Fruit fly (Drosophila melanogaster): ENCODE measurements around the gene bigmax.

DNA sequence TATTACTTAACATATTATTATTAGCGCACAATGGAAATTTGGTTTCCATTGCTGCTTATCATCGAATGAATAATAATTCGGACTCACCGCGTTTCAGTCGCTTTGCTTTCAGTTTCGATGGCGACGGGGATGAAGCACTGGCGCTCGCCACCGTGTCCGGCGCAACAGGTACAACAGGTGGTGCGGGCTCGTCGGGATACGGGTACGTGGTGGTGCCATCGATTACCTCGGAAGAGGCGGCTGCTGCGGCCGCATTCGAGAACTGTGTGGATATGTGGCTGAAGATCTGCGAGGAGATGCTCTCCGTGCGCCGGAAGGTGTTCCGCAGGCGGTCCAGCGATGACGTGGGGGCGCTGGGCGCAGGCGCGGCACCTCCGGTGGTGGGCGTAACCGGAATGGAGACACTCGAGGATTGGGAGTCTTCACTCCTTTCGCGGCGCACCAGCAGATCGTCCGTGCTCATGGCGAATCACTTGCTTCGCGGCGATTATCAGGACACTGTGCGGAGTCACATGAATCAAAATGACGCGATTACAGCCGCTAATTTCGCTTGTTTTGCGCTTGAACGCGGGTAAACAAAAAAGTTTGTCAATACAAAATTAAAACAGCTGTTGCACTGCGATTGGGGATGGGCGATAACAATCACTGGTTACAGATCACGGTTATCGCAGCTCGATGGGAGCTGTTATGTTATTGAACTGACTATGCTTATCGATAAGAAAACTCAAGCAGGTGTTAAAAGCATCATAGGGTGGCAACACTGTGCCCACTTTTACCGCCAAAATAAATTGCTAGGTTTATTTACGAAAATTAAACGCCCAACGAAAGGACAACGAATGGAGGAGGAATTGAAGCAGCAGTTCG lies 49.7 kb downstream of the bigmax start, which contains the start of the genes CG31064 and PolA2:
- TF ChIP-seq CG4496 (GFP tag; IDR thresholded peaks at IDR 0.05) (0 out of 3 replicates have a peak, but pooled peaks have one; percentile 15), EcR (GFP tag; optimal IDR thresholded peaks at IDR 0.05) (no peak), CG8301 (tag; optimal IDR thresholded peaks at IDR 0.05) (no peak), CG15710 (tag; optimal IDR thresholded peaks at IDR 0.05) (no peak), Ets98B (GFP tag; IDR thresholded peaks at IDR 0.05) (no peak), CG12605 (GFP tag; IDR thresholded peaks at IDR 0.05) (0 out of 2 replicates have a peak, but pooled peaks have one; percentile 6), CG8159 (tag; optimal IDR thresholded peaks at IDR 0.05) (no peak), D1 (tag; optimal IDR thresholded peaks at IDR 0.05) (no peak), CG17806 (tag; optimal IDR thresholded peaks at IDR 0.05) (no peak), Snoo (tag; optimal IDR thresholded peaks at IDR 0.05) (no peak)
